Fruit fly (Drosophila melanogaster): Measurements from ENCODE around the gene nur.

nur gene

dm6 chr2L:13783264-13784154 lies 47.6 kb downstream of the nur start, which contains the start of gene Eato (continued):
- TF ChIP-seq YL-1 (GFP tag; optimal IDR thresholded peaks at IDR 0.05) (no peak), Rx (GFP tag; IDR thresholded peaks at IDR 0.05) (0 out of 2 replicates have a peak, but pooled peaks have one; percentile 8), phol (tag; optimal IDR thresholded peaks at IDR 0.05) (peak; percentile 38), trem (tag; optimal IDR thresholded peaks at IDR 0.05) (peak; percentile 1), CG1024 (GFP tag; IDR thresholded peaks at IDR 0.05) (peak; percentile 19; the same call in 1 of the 2 replicates), Stat92E (GFP tag; optimal IDR thresholded peaks at IDR 0.05) (no peak), Med (GFP tag) (peak; percentile 77), CG3847 (GFP tag; IDR thresholded peaks at IDR 0.05) (no peak), Hr3 (GFP tag; optimal IDR thresholded peaks at IDR 0.05) (peak; percentile 4), MBD-R2 (GFP tag; IDR thresholded peaks at IDR 0.05) (peak; percentile 71), D19A (tag; optimal IDR thresholded peaks at IDR 0.05) (no peak), chinmo (GFP tag; IDR thresholded peaks at IDR 0.05; ENCODE audit: partially characterized antibody) (0 out of 4 replicates have a peak, but pooled peaks have one; percentile 6), ac (GFP tag; optimal IDR thresholded peaks at IDR 0.05) (no peak), CG34422 (GFP tag; IDR thresholded peaks at IDR 0.05) (0 out of 3 replicates have a peak, but pooled peaks have one; percentile 26), CG6791 (GFP tag; IDR thresholded peaks at IDR 0.05; ENCODE audit: partially characterized antibody) (peak; percentile 44; the same call in 2 of the 3 replicates), CG33557 (GFP tag; optimal IDR thresholded peaks at IDR 0.05) (peak; percentile 8), sd (tag; optimal IDR thresholded peaks at IDR 0.05) (peak; percentile 23), E2f2 (GFP tag; IDR thresholded peaks at IDR 0.05) (0 out of 2 replicates have a peak, but pooled peaks have one; percentile 6), CG14441 (GFP tag; IDR thresholded peaks at IDR 0.05) (peak; percentile 12; the same call in 1 of the 2 replicates), repo (GFP tag; optimal IDR thresholded peaks at IDR 0.05) (no peak), Aef1 (GFP tag; IDR thresholded peaks at IDR 0.05) (no peak), mam (GFP tag; optimal IDR thresholded peaks at IDR 0.05) (peak; percentile 22), shn (GFP tag; optimal IDR thresholded peaks at IDR 0.05) (peak; percentile 23), dati (GFP tag; IDR thresholded peaks at IDR 0.05) (no peak), hb (GFP tag; IDR thresholded peaks at IDR 0.05; ENCODE audit: partially characterized antibody) (peak; percentile 52; the same call in 1 of the 3 replicates), vnd (GFP tag; IDR thresholded peaks at IDR 0.05; ENCODE audit: partially characterized antibody) (peak; percentile 38; the same call in 1 of the 3 replicates), ind (GFP tag; optimal IDR thresholded peaks at IDR 0.05) (peak; percentile 7), Sry-β (GFP tag; optimal IDR thresholded peaks at IDR 0.05) (peak; percentile 81), CG13287 (GFP tag; IDR thresholded peaks at IDR 0.05; ENCODE audit: partially characterized antibody) (peak; percentile 72), luna (GFP tag; optimal IDR thresholded peaks at IDR 0.05) (no peak), Xbp1 (GFP tag; optimal IDR thresholded peaks at IDR 0.05) (peak; percentile 22), CG2120 (GFP tag; optimal IDR thresholded peaks at IDR 0.05) (peak; percentile 7), CG15514 (GFP tag; optimal IDR thresholded peaks at IDR 0.05) (peak; percentile 62), Rfx (GFP tag; IDR thresholded peaks at IDR 0.05) (no peak; the same call in 1 of the 2 replicates), gcm (GFP tag; optimal IDR thresholded peaks at IDR 0.05) (no peak), Scr (GFP tag; IDR thresholded peaks at IDR 0.05; ENCODE audit: partially characterized antibody) (peak; percentile 54), row (GFP tag; IDR thresholded peaks at IDR 0.05) (peak; percentile 73), CG9437 (GFP tag; optimal IDR thresholded peaks at IDR 0.05) (peak; percentile 17), CG17361 (GFP tag; IDR thresholded peaks at IDR 0.05) (0 out of 3 replicates have a peak, but pooled peaks have one; percentile 55), CG30020 (tag; optimal IDR thresholded peaks at IDR 0.05) (peak; percentile 71), nom (GFP tag; optimal IDR thresholded peaks at IDR 0.05) (no peak), lilli (GFP tag; optimal IDR thresholded peaks at IDR 0.05) (peak; percentile 42)
